Worm (Caenorhabditis elegans): ENCODE measurements around the gene F52E1.14.
A peak's percentile ranks its signal among the peaks of the same experiment; 100 is the strongest.

Gene F52E1.14

DNA sequence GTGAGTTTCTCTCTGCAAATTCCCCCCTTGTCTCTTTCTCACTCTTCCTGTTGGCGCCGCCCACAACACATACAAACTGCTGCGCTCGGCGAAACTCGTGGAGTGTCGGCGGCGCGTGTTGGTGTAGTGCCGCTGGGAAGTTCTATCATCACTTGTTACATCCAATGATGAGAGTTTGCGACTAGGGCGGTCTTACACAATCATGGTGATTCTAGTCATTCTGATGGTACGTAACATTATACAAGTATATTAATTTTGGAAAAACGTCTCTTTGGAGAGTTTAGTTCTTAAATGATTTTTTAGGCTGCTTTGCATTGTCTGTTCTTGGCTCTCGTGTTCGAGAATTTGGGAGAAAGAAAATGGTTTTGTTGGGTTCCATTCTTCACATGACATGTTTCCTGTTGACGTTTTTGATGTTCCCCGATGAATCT, 34.7 kb upstream of the F52E1.14 start (continued):
- no peak for TF ChIP-seq php-3 (GFP tag; IDR thresholded peaks at IDR 0.05)
- TF ChIP-seq egl-43 (GFP tag; IDR thresholded peaks at IDR 0.05), result no peak; the same call in 1 of the 2 replicates
- TF ChIP-seq madf-5 (GFP tag; IDR thresholded peaks at IDR 0.05), result no peak
- no peak for TF ChIP-seq cey-2 (tag; optimal IDR thresholded peaks at IDR 0.05; ENCODE audit: borderline replicate concordance, insufficient read depth)
- TF ChIP-seq nhr-77 (tag; optimal IDR thresholded peaks at IDR 0.05), result no peak
- TF ChIP-seq gei-8 (GFP tag; optimal IDR thresholded peaks at IDR 0.05), result peak; percentile 54
- no peak; the same call in none of the 2 replicates for TF ChIP-seq set-16 (GFP tag; IDR thresholded peaks at IDR 0.05)
- peak; percentile 88 for TF ChIP-seq hlh-11 (tag; optimal IDR thresholded peaks at IDR 0.05)
- no peak for TF ChIP-seq ceh-44 (GFP tag; IDR thresholded peaks at IDR 0.05)
- 0 out of 2 replicates have a peak, but pooled peaks have one; percentile 15 for TF ChIP-seq dmd-9 (GFP tag; IDR thresholded peaks at IDR 0.05)
- TF ChIP-seq ZK337.2 (GFP tag; IDR thresholded peaks at IDR 0.05), result 0 out of 2 replicates have a peak, but pooled peaks have one; percentile 35
- TF ChIP-seq F26F4.8 (GFP tag; conservative IDR thresholded peaks at IDR 0.05), result no peak
- no peak; the same call in 1 of the 2 replicates for TF ChIP-seq vab-7 (GFP tag; IDR thresholded peaks at IDR 0.05)
- no peak for TF ChIP-seq ceh-28 (tag; optimal IDR thresholded peaks at IDR 0.05)
- no peak for TF ChIP-seq saeg-2 (GFP tag; IDR thresholded peaks at IDR 0.05)
- peak; percentile 82 for TF ChIP-seq nhr-25 (tag; optimal IDR thresholded peaks at IDR 0.05; ENCODE audit: borderline replicate concordance, insufficient read depth)
- peak; percentile 76; the same call in 1 of the 2 replicates for TF ChIP-seq pha-4 (GFP tag; IDR thresholded peaks at IDR 0.05)
- TF ChIP-seq pha-4 (tag; optimal IDR thresholded peaks at IDR 0.05), result no peak
- TF ChIP-seq hmg-1.1 (GFP tag; IDR thresholded peaks at IDR 0.05), result peak; percentile 87
- peak; percentile 77 for TF ChIP-seq lin-38 (GFP tag; IDR thresholded peaks at IDR 0.05)
- peak; percentile 19 for TF ChIP-seq lir-3 (tag; optimal IDR thresholded peaks at IDR 0.05)
- TF ChIP-seq ctbp-1 (GFP tag; IDR thresholded peaks at IDR 0.05), result no peak
- no peak for TF ChIP-seq mxl-2 (GFP tag; conservative IDR thresholded peaks at IDR 0.05)
- peak; percentile 96 for TF ChIP-seq dve-1 (tag; optimal IDR thresholded peaks at IDR 0.05; ENCODE audit: insufficient read depth)
- TF ChIP-seq lin-13 (GFP tag; optimal IDR thresholded peaks at IDR 0.05), result peak; percentile 78
- TF ChIP-seq R02D3.7 (tag; optimal IDR thresholded peaks at IDR 0.05), result no peak
- TF ChIP-seq F49E8.2 (tag; optimal IDR thresholded peaks at IDR 0.05; ENCODE audit: borderline replicate concordance), result peak; percentile 96
- no peak for TF ChIP-seq D1046.2 (GFP tag; IDR thresholded peaks at IDR 0.05)
- TF ChIP-seq sdz-12 (GFP tag; optimal IDR thresholded peaks at IDR 0.05), result no peak
- TF ChIP-seq nhr-48 (tag; optimal IDR thresholded peaks at IDR 0.05), result peak; percentile 89
- TF ChIP-seq snpc-1.2 (GFP tag; IDR thresholded peaks at IDR 0.05), result peak; percentile 94
- peak; percentile 69; the same call in 1 of the 2 replicates for TF ChIP-seq dmd-6 (GFP tag; IDR thresholded peaks at IDR 0.05)
- TF ChIP-seq mep-1 (tag; optimal IDR thresholded peaks at IDR 0.05), result peak; percentile 91
- no peak for TF ChIP-seq nhr-76 (tag; optimal IDR thresholded peaks at IDR 0.05)
- no peak for TF ChIP-seq aly-2 (tag; optimal IDR thresholded peaks at IDR 0.05)
- peak; percentile 49; the same call in 1 of the 2 replicates for TF ChIP-seq tra-1 (GFP tag; IDR thresholded peaks at IDR 0.05)
- TF ChIP-seq nhr-28 (tag; optimal IDR thresholded peaks at IDR 0.05), result peak; percentile 74
- TF ChIP-seq fos-1 (tag; optimal IDR thresholded peaks at IDR 0.05), result no peak
- peak; percentile 89 for TF ChIP-seq F10B5.3 (tag; optimal IDR thresholded peaks at IDR 0.05)
- TF ChIP-seq arid-1 (GFP tag; conservative IDR thresholded peaks at IDR 0.05), result peak; percentile 70
- TF ChIP-seq mdt-29 (GFP tag; IDR thresholded peaks at IDR 0.05), result 0 out of 2 replicates have a peak, but pooled peaks have one; percentile 56
- no peak for TF ChIP-seq zag-1 (tag; optimal IDR thresholded peaks at IDR 0.05)
- no peak for TF ChIP-seq attf-4 (tag; optimal IDR thresholded peaks at IDR 0.05)
- TF ChIP-seq lin-15B (tag; optimal IDR thresholded peaks at IDR 0.05), result no peak
- TF ChIP-seq nhr-111 (GFP tag; optimal IDR thresholded peaks at IDR 0.05), result peak; percentile 74
- TF ChIP-seq hlh-30 (tag; optimal IDR thresholded peaks at IDR 0.05; ENCODE audit: insufficient read depth), result peak; percentile 74
- TF ChIP-seq zfp-3 (GFP tag; conservative IDR thresholded peaks at IDR 0.05), result no peak
- TF ChIP-seq nhr-6 (tag; optimal IDR thresholded peaks at IDR 0.05), result peak; percentile 21
- peak; percentile 80 for TF ChIP-seq unc-130 (GFP tag; optimal IDR thresholded peaks at IDR 0.05)
